Worm (Caenorhabditis elegans) whole organism, mixed stage, embryonic: Measurements from ENCODE around the gene vps-2.

Source experiments
- M03D4.4 ChIP-seq: sonication (generic microtip); optimal IDR thresholded peaks from 2 replicates; lab custom pipeline; 2017; ENCODE audit warnings: mild to moderate bottlenecking, missing genetic modification characterization, missing compliant biosample characterization
- ceh-43 ChIP-seq: fragments of 200-800 bp; sonication (Bioruptor generic); optimal IDR thresholded peaks from 2 replicates; lab custom pipeline; 2018; ENCODE audit warnings: mild to moderate bottlenecking, missing genetic modification characterization, moderate library complexity, missing compliant biosample characterization
- lin-13 ChIP-seq: fragments of 150-350 bp; optimal IDR thresholded peaks from 2 replicates; lab custom pipeline; 2014; ENCODE audit warnings: missing biosample characterization, missing genetic modification characterization
- lsy-2 ChIP-seq: fragments of 150-350 bp; optimal IDR thresholded peaks from 2 replicates; lab custom pipeline; 2014; ENCODE audit warnings: missing biosample characterization, missing genetic modification characterization
- nhr-12 ChIP-seq: fragments of 150-350 bp; optimal IDR thresholded peaks from 2 replicates; lab custom pipeline; 2014; ENCODE audit warnings: missing biosample characterization, missing genetic modification characterization
- nhr-237 ChIP-seq: fragments of 150-350 bp; optimal IDR thresholded peaks from 2 replicates; lab custom pipeline; 2014; ENCODE audit warnings: missing biosample characterization, missing genetic modification characterization
- pha-4 ChIP-seq: fragments of 150-350 bp; optimal IDR thresholded peaks from 2 replicates; lab custom pipeline; 2018; ENCODE audit warnings: missing biosample characterization, missing genetic modification reagents, missing genetic modification characterization
- unc-39 ChIP-seq: fragments of 150-350 bp; optimal IDR thresholded peaks from 2 replicates; lab custom pipeline; 2014; ENCODE audit warnings: missing biosample characterization, missing genetic modification characterization
- zip-8 ChIP-seq: fragments of 150-350 bp; optimal IDR thresholded peaks from 2 replicates; lab custom pipeline; 2014; ENCODE audit warnings: missing biosample characterization, missing genetic modification characterization

DNA sequence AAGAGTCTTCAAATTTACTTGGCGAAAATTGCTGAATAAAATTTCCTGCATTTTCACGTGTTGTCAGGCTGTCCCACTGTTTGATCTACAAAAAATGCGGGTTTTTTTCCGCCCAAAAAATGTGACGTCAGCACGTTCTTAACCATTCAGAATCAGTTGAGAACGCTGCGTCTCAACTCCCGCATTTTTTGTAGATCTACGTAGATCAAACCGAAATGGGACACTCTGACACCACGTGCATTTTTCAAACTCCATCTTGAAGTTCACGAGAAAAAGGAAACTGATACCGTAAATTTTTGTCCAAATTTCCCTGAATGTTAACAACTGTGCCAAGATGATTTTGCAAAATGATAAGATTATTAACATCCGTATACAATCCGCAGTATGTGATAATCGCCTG lies 45.2 kb upstream of the vps-2 start:
- TF ChIP-seq nhr-12 (tag; lab: Kevin White, UChicago), result no peak
- no peak for TF ChIP-seq zip-8 (tag; lab: Kevin White, UChicago)
- no peak for TF ChIP-seq lsy-2
- no peak for TF ChIP-seq ceh-43 (GFP tag; lab: Kevin White, UChicago)
- TF ChIP-seq pha-4 (tag; lab: Kevin White, UChicago), result no peak
- TF ChIP-seq lin-13 (tag; lab: Kevin White, UChicago), result no peak
- no peak for TF ChIP-seq unc-39 (tag; lab: Kevin White, UChicago)
- no peak for TF ChIP-seq M03D4.4 (tag; lab: Kevin White, UChicago)
- TF ChIP-seq nhr-237 (tag; lab: Kevin White, UChicago), result no peak
